Worm (Caenorhabditis elegans): Measurements from ENCODE around the gene srx-95.
"Not testable (repeated sequence)": the region's sequence is repeated elsewhere in the genome, so short reads cannot be mapped to it uniquely, and the experiment has no call there.

Gene srx-95

ce11 chrII:6775076-6775475, 20.5 kb upstream of the srx-95 start, which contains the start of gene agr-1:
Gene agr-1, minus strand, starts transcription at chrII:6775176.
- not testable (repeated sequence) for TF ChIP-seq ZK546.5 (tag; optimal IDR thresholded peaks at IDR 0.05); fkh-10 (GFP tag; optimal IDR thresholded peaks at IDR 0.05); mml-1 (tag; optimal IDR thresholded peaks at IDR 0.05)

- TF ChIP-seq ZK546.5 (tag; optimal IDR thresholded peaks at IDR 0.05) (no peak), nhr-43 (tag; optimal IDR thresholded peaks at IDR 0.05; ENCODE audit: poor library complexity, severe bottlenecking) (no peak), nfya-1 (tag; optimal IDR thresholded peaks at IDR 0.05; ENCODE audit: insufficient read depth) (no peak), daf-12 (tag; optimal IDR thresholded peaks at IDR 0.05) (no peak), pha-4 (tag; optimal IDR thresholded peaks at IDR 0.05) (no peak), nhr-25 (tag; optimal IDR thresholded peaks at IDR 0.05) (no peak), mdl-1 (tag; optimal IDR thresholded peaks at IDR 0.05) (no peak), fkh-2 (tag; optimal IDR thresholded peaks at IDR 0.05) (no peak), nhr-11 (tag; optimal IDR thresholded peaks at IDR 0.05) (no peak), eor-1 (tag; optimal IDR thresholded peaks at IDR 0.05) (no peak), zag-1 (tag; optimal IDR thresholded peaks at IDR 0.05) (no peak), lsy-12 (tag; optimal IDR thresholded peaks at IDR 0.05) (no peak), skn-1 (tag; optimal IDR thresholded peaks at IDR 0.05) (no peak), lin-15B (tag; optimal IDR thresholded peaks at IDR 0.05) (no peak)
These were observed 17.9 kb upstream of the srx-95 start for ce11 chrII:6772482-6772881.

- no peak for TF ChIP-seq nhr-43 (tag; optimal IDR thresholded peaks at IDR 0.05; ENCODE audit: poor library complexity, severe bottlenecking)
- no peak for TF ChIP-seq ceh-16 (tag; optimal IDR thresholded peaks at IDR 0.05)
- no peak for TF ChIP-seq elt-1 (tag; optimal IDR thresholded peaks at IDR 0.05)
- TF ChIP-seq ceh-28 (tag; optimal IDR thresholded peaks at IDR 0.05): no peak
- no peak for TF ChIP-seq ztf-4 (tag; optimal IDR thresholded peaks at IDR 0.05)
- no peak for TF ChIP-seq unc-62 (GFP tag; optimal IDR thresholded peaks at IDR 0.05)
- TF ChIP-seq eor-1 (tag; optimal IDR thresholded peaks at IDR 0.05): no peak
- TF ChIP-seq nhr-23 (tag; optimal IDR thresholded peaks at IDR 0.05): no peak
- TF ChIP-seq nfya-1 (tag; optimal IDR thresholded peaks at IDR 0.05; ENCODE audit: insufficient read depth): no peak
- TF ChIP-seq fos-1 (tag; optimal IDR thresholded peaks at IDR 0.05): no peak
- no peak for TF ChIP-seq nhr-77 (tag; optimal IDR thresholded peaks at IDR 0.05)
- TF ChIP-seq jun-1 (tag; optimal IDR thresholded peaks at IDR 0.05): no peak
- no peak for TF ChIP-seq egl-5 (tag; optimal IDR thresholded peaks at IDR 0.05)
These were observed 15.5 kb upstream of the srx-95 start for ce11 chrII:6770030-6770429.

DNA sequence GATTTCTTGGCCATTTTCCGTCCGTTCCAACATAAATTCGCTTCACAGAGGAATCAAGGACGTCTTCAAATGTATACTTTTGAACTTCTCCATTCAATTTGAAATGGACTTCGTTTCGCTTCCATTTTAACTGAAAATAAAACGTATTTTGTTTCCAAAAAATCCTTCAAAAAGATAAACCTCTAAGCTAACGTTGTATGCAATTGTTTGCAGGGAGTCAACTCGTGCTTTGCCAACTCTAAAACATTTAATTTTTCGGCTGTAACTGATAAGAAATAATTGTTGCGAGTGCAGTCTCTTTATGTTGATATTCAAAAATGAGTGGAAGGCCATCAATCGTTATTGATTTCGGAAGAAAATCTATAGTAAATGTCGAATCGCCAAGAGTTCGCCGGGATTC, 13.4 kb upstream of the srx-95 start, which contains the start of gene F41G3.18:
Gene F41G3.18 (plus strand): TSS at position 301 of the 400 bp plus-strand sequence.
- TF ChIP-seq ztf-11 (tag; optimal IDR thresholded peaks at IDR 0.05) (no peak), elt-2 (tag; optimal IDR thresholded peaks at IDR 0.05) (peak; percentile 41)

- TF ChIP-seq egl-5 (tag; optimal IDR thresholded peaks at IDR 0.05) (no peak), nhr-23 (tag; optimal IDR thresholded peaks at IDR 0.05) (no peak), fkh-2 (tag; optimal IDR thresholded peaks at IDR 0.05) (no peak), pha-4 (tag; optimal IDR thresholded peaks at IDR 0.05) (no peak), lsy-12 (tag; optimal IDR thresholded peaks at IDR 0.05) (no peak), ceh-9 (tag; optimal IDR thresholded peaks at IDR 0.05) (no peak), R02D3.7 (tag; optimal IDR thresholded peaks at IDR 0.05) (no peak), snpc-4 (tag; optimal IDR thresholded peaks at IDR 0.05) (no peak), lin-39 (tag; optimal IDR thresholded peaks at IDR 0.05) (no peak), pqm-1 (tag; optimal IDR thresholded peaks at IDR 0.05) (no peak), elt-1 (tag; optimal IDR thresholded peaks at IDR 0.05) (no peak)
These were observed 10.2 kb upstream of the srx-95 start, which contains the start of gene nlp-50 for ce11 chrII:6764734-6765133. Gene nlp-50, plus strand, starts transcription at chrII:6765034.

DNA sequence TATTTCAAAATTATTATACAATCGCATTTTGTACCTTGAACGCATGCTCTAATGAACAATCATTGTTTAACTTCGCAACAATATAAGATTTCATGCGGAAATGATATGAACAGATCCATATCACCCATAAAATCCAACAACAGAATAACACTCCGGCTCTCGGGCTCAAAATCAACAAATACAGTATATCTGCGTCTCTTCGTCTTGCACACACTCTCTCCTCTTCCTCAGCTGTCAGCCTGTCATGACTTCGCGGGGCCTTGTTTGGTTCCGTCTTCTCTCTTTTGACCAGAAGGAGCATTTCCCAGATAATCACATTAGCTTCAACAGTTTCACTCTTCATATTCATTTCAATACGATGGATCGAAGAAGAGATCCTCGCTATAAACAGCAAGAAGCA, 1.7 kb upstream of the srx-95 start, which contains the start of gene F41G3.3:
Gene F41G3.3 (plus strand): TSS at position 301 of the 400 bp plus-strand sequence.
- TF ChIP-seq unc-62 (GFP tag; optimal IDR thresholded peaks at IDR 0.05): no peak
- no peak for TF ChIP-seq nhr-11 (tag; optimal IDR thresholded peaks at IDR 0.05)
- no peak for TF ChIP-seq ceh-82 (tag; optimal IDR thresholded peaks at IDR 0.05)
- no peak for TF ChIP-seq nhr-12 (tag; optimal IDR thresholded peaks at IDR 0.05)
- no peak for TF ChIP-seq fos-1 (tag; optimal IDR thresholded peaks at IDR 0.05)

Data from whole organism, L3 larva.